Fruit fly (Drosophila melanogaster) whole organism: ENCODE data around the gene CG8219.
"Not testable (repeated sequence)": the region's sequence is repeated elsewhere in the genome, so short reads cannot be mapped to it uniquely, and the experiment has no call there.

Source experiments
- CG8478 ChIP-seq: fragments of >200 bp; optimal IDR thresholded peaks from 2 replicates; lab custom pipeline; 2018; ENCODE audit warnings: inconsistent platforms
- Dll ChIP-seq: fragments of >200 bp; optimal IDR thresholded peaks from 2 replicates; lab custom pipeline; 2017
- EcR ChIP-seq, 2 experiments: fragments of >200 bp; optimal IDR thresholded peaks; 2 replicates each; lab custom pipeline; 2017; ENCODE audit warnings: missing biosample characterization in 2 of 2, missing genetic modification characterization in 2 of 2, missing genetic modification reagents in 2 of 2
- pan ChIP-seq: fragments of >200 bp; optimal IDR thresholded peaks from 2 replicates; lab custom pipeline; 2017
- psq ChIP-seq: fragments of >200 bp; optimal IDR thresholded peaks from 2 replicates; lab custom pipeline; 2017
- usp ChIP-seq: fragments of >200 bp; optimal IDR thresholded peaks from 2 replicates; lab custom pipeline; 2017; ENCODE audit warnings: missing biosample characterization, missing genetic modification characterization, mixed read lengths

dm6 chr3L:6150757-6151354, 49.4 kb upstream of the CG8219 start, which contains the start of the genes Cpr65Ax2 and Lcp65Aa:
- not testable (repeated sequence) for TF ChIP-seq usp (GFP tag; lab: Kevin White, UChicago); pan (lab: Kevin White, UChicago); psq (lab: Kevin White, UChicago); EcR (GFP tag; optimal IDR thresholded peaks at IDR 0.05; lab: Kevin White, UChicago); CG8478; Dll
